Worm (Caenorhabditis elegans) whole organism, L4 larva: ENCODE results near the gene ugt-6.

Experiments used
- F49E8.2 ChIP-seq: sonication (generic microtip); optimal IDR thresholded peaks from 2 replicates; lab custom pipeline; 2016; ENCODE audit warnings: missing compliant biosample characterization, mild to moderate bottlenecking, missing genetic modification characterization, borderline replicate concordance
- lin-39 ChIP-seq: fragments of 150-350 bp; optimal IDR thresholded peaks from 2 replicates; lab custom pipeline; 2014; ENCODE audit warnings: missing biosample characterization, missing genetic modification reagents, missing genetic modification characterization
- zip-11 ChIP-seq: fragments of 200-800 bp; sonication (Bioruptor generic); IDR thresholded peaks from 2 replicates; pipeline ENCODE4 v1.3.6; 2022; ENCODE audit warnings: missing genetic modification characterization, missing compliant biosample characterization

DNA sequence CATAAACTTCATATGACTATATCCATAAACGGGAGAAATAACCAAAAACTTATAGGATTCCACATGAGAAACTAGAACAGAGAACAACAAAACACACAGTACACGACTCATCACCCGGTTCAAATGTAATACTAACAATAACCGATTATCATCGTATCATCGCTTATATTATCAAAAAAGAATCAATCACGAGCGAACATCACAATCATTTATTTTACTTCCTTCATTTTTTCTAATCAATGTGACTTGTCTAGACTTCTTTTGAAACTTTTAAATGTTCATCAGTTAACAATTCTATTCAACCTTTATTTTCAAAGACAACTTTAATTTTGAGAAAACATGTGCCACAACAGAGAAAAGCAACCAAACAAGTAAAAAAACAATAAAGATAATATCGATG is 2.8 kb downstream of the ugt-6 start, which contains the start of gene ugt-4:
- TF ChIP-seq zip-11 (GFP tag; lab: Robert Waterston, UW): no peak
- no peak for TF ChIP-seq F49E8.2 (tag; lab: Kevin White, UChicago)
- no peak for TF ChIP-seq lin-39 (tag; lab: Kevin White, UChicago)
